Fruit fly (Drosophila melanogaster): ENCODE results near the gene CG5509.

The CG5509 gene

DNA sequence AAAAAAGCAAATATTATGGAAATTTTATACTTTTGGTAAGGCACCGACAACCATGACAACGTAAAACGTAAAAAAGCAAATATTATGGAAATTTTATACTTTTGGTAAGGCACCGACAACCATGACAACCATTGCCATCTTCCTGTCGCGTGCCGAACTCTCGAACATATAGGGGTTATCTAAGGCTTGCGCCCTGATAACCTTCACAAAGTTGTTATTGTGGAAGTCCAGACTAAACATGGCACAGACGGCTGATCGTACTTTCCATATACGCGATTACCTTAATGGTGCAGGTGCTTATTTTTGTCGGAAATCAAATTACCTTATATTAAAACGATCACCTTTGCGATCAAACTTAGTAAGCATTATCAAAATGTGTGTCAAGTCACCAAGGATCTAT lies 6.8 kb upstream of the CG5509 start:
- no peak for TF ChIP-seq ey (GFP tag; optimal IDR thresholded peaks at IDR 0.05)
- TF ChIP-seq psq (GFP tag; optimal IDR thresholded peaks at IDR 0.05): no peak
- no peak for TF ChIP-seq Jra (GFP tag; optimal IDR thresholded peaks at IDR 0.05)
- no peak for TF ChIP-seq Myc (optimal IDR thresholded peaks at IDR 0.05)
- TF ChIP-seq Hnf4 (GFP tag; optimal IDR thresholded peaks at IDR 0.05): no peak
- no peak for TF ChIP-seq Hr78 (GFP tag; optimal IDR thresholded peaks at IDR 0.05)
- peak; percentile 43 for TF ChIP-seq h (GFP tag; optimal IDR thresholded peaks at IDR 0.05)
- no peak for TF ChIP-seq dmrt93B (GFP tag; optimal IDR thresholded peaks at IDR 0.05)
- TF ChIP-seq Rel (GFP tag; optimal IDR thresholded peaks at IDR 0.05): no peak
- peak; percentile 14 for TF ChIP-seq Rel (tag; optimal IDR thresholded peaks at IDR 0.05)
- no peak for TF ChIP-seq N (GFP tag; optimal IDR thresholded peaks at IDR 0.05)
- TF ChIP-seq Mio (GFP tag; optimal IDR thresholded peaks at IDR 0.05): no peak
- TF ChIP-seq sage (GFP tag; optimal IDR thresholded peaks at IDR 0.05): no peak
- no peak for TF ChIP-seq woc (GFP tag; optimal IDR thresholded peaks at IDR 0.05)

dm6 chr3R:12447353-12447752 lies 4.9 kb upstream of the CG5509 start, which contains the start of gene vrs:
Gene vrs (plus strand): TSS chr3R:12447653.
- TF ChIP-seq dl (GFP tag; optimal IDR thresholded peaks at IDR 0.05; ENCODE audit: insufficient read depth in 1 of 2, partially characterized antibody in 2 of 2) (no peak), Dif (GFP tag; optimal IDR thresholded peaks at IDR 0.05; ENCODE audit: partially characterized antibody) (no peak), pan (optimal IDR thresholded peaks at IDR 0.05) (no peak)

dm6 chr3R:12448344-12448743 lies 3.9 kb upstream of the CG5509 start:
- no peak for TF ChIP-seq dsf (GFP tag; optimal IDR thresholded peaks at IDR 0.05; ENCODE audit: borderline replicate concordance)
- no peak for TF ChIP-seq Mio (GFP tag; optimal IDR thresholded peaks at IDR 0.05)

dm6 chr3R:12448889-12449314 lies 3.4 kb upstream of the CG5509 start, which contains the start of gene CG18549:
Gene CG18549 (plus strand): TSS chr3R:12449296.
- peak; percentile 100 for TF ChIP-seq CG32264 (GFP tag; optimal IDR thresholded peaks at IDR 0.05)
- no peak for TF ChIP-seq lola (GFP tag; optimal IDR thresholded peaks at IDR 0.05)
- TF ChIP-seq Abd-B (GFP tag; optimal IDR thresholded peaks at IDR 0.05): no peak
- TF ChIP-seq brk (GFP tag; optimal IDR thresholded peaks at IDR 0.05): peak; percentile 99
- TF ChIP-seq fru (GFP tag; optimal IDR thresholded peaks at IDR 0.05): peak; percentile 100
- TF ChIP-seq Mio (GFP tag; optimal IDR thresholded peaks at IDR 0.05): peak; percentile 95
- no peak for TF ChIP-seq Hr78 (GFP tag; optimal IDR thresholded peaks at IDR 0.05)
- TF ChIP-seq h (GFP tag; optimal IDR thresholded peaks at IDR 0.05): peak; percentile 100
- TF ChIP-seq ey (GFP tag; optimal IDR thresholded peaks at IDR 0.05): peak; percentile 100
- TF ChIP-seq Dfd (GFP tag; optimal IDR thresholded peaks at IDR 0.05): peak; percentile 96
- peak; percentile 98 for TF ChIP-seq dsf (GFP tag; optimal IDR thresholded peaks at IDR 0.05; ENCODE audit: borderline replicate concordance)
- peak; percentile 100 for TF ChIP-seq Sp1 (GFP tag; optimal IDR thresholded peaks at IDR 0.05)
- no peak for TF ChIP-seq CrebA (GFP tag; optimal IDR thresholded peaks at IDR 0.05; ENCODE audit: borderline replicate concordance)
- peak; percentile 100 for TF ChIP-seq OdsH (GFP tag; optimal IDR thresholded peaks at IDR 0.05)
- TF ChIP-seq GATAd (GFP tag; optimal IDR thresholded peaks at IDR 0.05): no peak
- peak; percentile 100 for TF ChIP-seq rgr (GFP tag; optimal IDR thresholded peaks at IDR 0.05)
- TF ChIP-seq Hnf4 (GFP tag; optimal IDR thresholded peaks at IDR 0.05): peak; percentile 100
- no peak for TF ChIP-seq Dif (GFP tag; optimal IDR thresholded peaks at IDR 0.05; ENCODE audit: partially characterized antibody)
- peak; percentile 98 for TF ChIP-seq tai (GFP tag; optimal IDR thresholded peaks at IDR 0.05)
- TF ChIP-seq woc (GFP tag; optimal IDR thresholded peaks at IDR 0.05): peak; percentile 100
- peak; percentile 99 for TF ChIP-seq sv (GFP tag; optimal IDR thresholded peaks at IDR 0.05)
- TF ChIP-seq Hr83 (GFP tag; optimal IDR thresholded peaks at IDR 0.05; ENCODE audit: poor library complexity, severe bottlenecking): peak; percentile 97
- peak; percentile 100 for TF ChIP-seq sage (GFP tag; optimal IDR thresholded peaks at IDR 0.05)
- TF ChIP-seq dmrt93B (GFP tag; optimal IDR thresholded peaks at IDR 0.05): peak; percentile 99
- peak; percentile 100 for TF ChIP-seq foxo (GFP tag; optimal IDR thresholded peaks at IDR 0.05)
- TF ChIP-seq HLH106 (tag; optimal IDR thresholded peaks at IDR 0.05): peak; percentile 100
- TF ChIP-seq Rel (GFP tag; optimal IDR thresholded peaks at IDR 0.05): peak; percentile 99
- peak; percentile 98 for TF ChIP-seq Rel (tag; optimal IDR thresholded peaks at IDR 0.05)
- peak; percentile 99 for TF ChIP-seq psq (GFP tag; optimal IDR thresholded peaks at IDR 0.05)
- no peak for TF ChIP-seq pan (optimal IDR thresholded peaks at IDR 0.05)
- TF ChIP-seq N (GFP tag; optimal IDR thresholded peaks at IDR 0.05): no peak
- TF ChIP-seq br (GFP tag; optimal IDR thresholded peaks at IDR 0.05): peak; percentile 100
- no peak for TF ChIP-seq Vsx2 (GFP tag; optimal IDR thresholded peaks at IDR 0.05; ENCODE audit: partially characterized antibody)
- peak; percentile 24 for TF ChIP-seq jim (GFP tag; optimal IDR thresholded peaks at IDR 0.05)
- TF ChIP-seq CG9705 (GFP tag; optimal IDR thresholded peaks at IDR 0.05): peak; percentile 100
- TF ChIP-seq dl (GFP tag; optimal IDR thresholded peaks at IDR 0.05; ENCODE audit: insufficient read depth in 1 of 2, partially characterized antibody in 2 of 2): no peak
- TF ChIP-seq usp (GFP tag; optimal IDR thresholded peaks at IDR 0.05): no peak
- no peak for TF ChIP-seq Myc (optimal IDR thresholded peaks at IDR 0.05)
- peak; percentile 99 for TF ChIP-seq Jra (GFP tag; optimal IDR thresholded peaks at IDR 0.05)
